Worm (Caenorhabditis elegans) whole organism, L2 larva: ENCODE data around the gene F46B3.14.

ENCODE experiments used
- C34F6.9 ChIP-seq: fragments of 150-350 bp; optimal IDR thresholded peaks from 2 replicates; lab custom pipeline; 2014; ENCODE audit warnings: missing biosample characterization, missing genetic modification characterization
- R02D3.7 ChIP-seq: fragments of 150-350 bp; optimal IDR thresholded peaks from 2 replicates; lab custom pipeline; 2014; ENCODE audit warnings: missing biosample characterization, missing genetic modification characterization
- Y55F3AM.14 ChIP-seq: fragments of 200-800 bp; sonication (Bioruptor generic); optimal IDR thresholded peaks from 2 replicates; lab custom pipeline; 2018; ENCODE audit warnings: mild to moderate bottlenecking, missing genetic modification characterization, missing compliant biosample characterization
- alr-1 ChIP-seq: fragments of 150-350 bp; optimal IDR thresholded peaks from 2 replicates; lab custom pipeline; 2014; ENCODE audit warnings: missing biosample characterization, missing genetic modification characterization
- ama-1 ChIP-seq: fragments of 150-350 bp; optimal IDR thresholded peaks from 2 replicates; lab custom pipeline; 2018; ENCODE audit warnings: inconsistent platforms
- blmp-1 ChIP-seq: sonication (generic microtip); optimal IDR thresholded peaks from 2 replicates; lab custom pipeline; 2017; ENCODE audit warnings: missing genetic modification characterization, mild to moderate bottlenecking, missing compliant biosample characterization, antibody characterized with exemption, moderate library complexity; ENCODE audit not compliant: insufficient read depth
- ceh-16 ChIP-seq: fragments of 150-350 bp; optimal IDR thresholded peaks from 2 replicates; lab custom pipeline; 2014; ENCODE audit warnings: missing biosample characterization, missing genetic modification characterization
- ceh-82 ChIP-seq: fragments of 150-350 bp; optimal IDR thresholded peaks from 2 replicates; lab custom pipeline; 2014; ENCODE audit warnings: missing biosample characterization, missing genetic modification characterization
- dmd-4 ChIP-seq: sonication (generic microtip); optimal IDR thresholded peaks from 2 replicates; lab custom pipeline; 2017; ENCODE audit warnings: missing biosample characterization, missing genetic modification characterization
- elt-1 ChIP-seq: fragments of 150-350 bp; optimal IDR thresholded peaks from 2 replicates; lab custom pipeline; 2014; ENCODE audit warnings: missing biosample characterization, missing genetic modification characterization
- elt-3 ChIP-seq: sonication (generic microtip); optimal IDR thresholded peaks from 2 replicates; lab custom pipeline; 2017; ENCODE audit warnings: missing biosample characterization, missing genetic modification characterization
- fos-1 ChIP-seq: fragments of 150-350 bp; optimal IDR thresholded peaks from 2 replicates; lab custom pipeline; 2014; ENCODE audit warnings: missing biosample characterization, missing genetic modification characterization
- gmeb-1 ChIP-seq: fragments of 150-350 bp; optimal IDR thresholded peaks from 2 replicates; lab custom pipeline; 2014; ENCODE audit warnings: missing biosample characterization, missing genetic modification characterization
- lin-11 ChIP-seq: fragments of 150-350 bp; sonication (generic microtip); optimal IDR thresholded peaks from 2 replicates; lab custom pipeline; 2014; ENCODE audit warnings: missing biosample characterization, missing genetic modification characterization, inconsistent platforms, mixed read lengths
- lin-13 ChIP-seq: fragments of 150-350 bp; optimal IDR thresholded peaks from 2 replicates; lab custom pipeline; 2014; ENCODE audit warnings: missing biosample characterization, missing genetic modification reagents, missing genetic modification characterization
- lin-39 ChIP-seq: fragments of 150-350 bp; optimal IDR thresholded peaks from 2 replicates; lab custom pipeline; 2014; ENCODE audit warnings: missing biosample characterization, missing genetic modification reagents, missing genetic modification characterization
- lsy-2 ChIP-seq, 2 experiments: fragments of 150-350 bp in 1 of 2; sonication (generic microtip) in 1 of 2; optimal IDR thresholded peaks; 2 replicates each; lab custom pipeline; 2014 to 2017; ENCODE audit warnings: missing biosample characterization in 2 of 2, missing genetic modification characterization in 2 of 2
- mab-5 ChIP-seq: fragments of 150-350 bp; optimal IDR thresholded peaks from 2 replicates; lab custom pipeline; 2014; ENCODE audit warnings: missing biosample characterization, missing genetic modification characterization
- mbf-1 ChIP-seq: sonication (generic microtip); optimal IDR thresholded peaks from 2 replicates; lab custom pipeline; 2017; ENCODE audit warnings: missing biosample characterization, missing genetic modification characterization
- mdl-1 ChIP-seq, 2 experiments: fragments of 150-350 bp in 1 of 2; sonication (generic microtip) in 1 of 2; optimal IDR thresholded peaks; 2 replicates each; lab custom pipeline; 2017; ENCODE audit warnings: missing biosample characterization in 2 of 2, missing genetic modification characterization in 2 of 2
- nhr-10 ChIP-seq: sonication (generic microtip); optimal IDR thresholded peaks from 2 replicates; lab custom pipeline; 2017; ENCODE audit warnings: missing biosample characterization, missing genetic modification characterization
- nhr-11 ChIP-seq: fragments of 150-350 bp; optimal IDR thresholded peaks from 2 replicates; lab custom pipeline; 2014; ENCODE audit warnings: missing biosample characterization, missing genetic modification characterization
- nhr-12 ChIP-seq: fragments of 150-350 bp; optimal IDR thresholded peaks from 2 replicates; lab custom pipeline; 2014; ENCODE audit warnings: missing biosample characterization, missing genetic modification characterization
- nhr-129 ChIP-seq: fragments of 150-350 bp; optimal IDR thresholded peaks from 2 replicates; lab custom pipeline; 2014; ENCODE audit warnings: missing biosample characterization, missing genetic modification characterization
- nhr-21 ChIP-seq: fragments of 150-350 bp; optimal IDR thresholded peaks from 2 replicates; lab custom pipeline; 2014; ENCODE audit warnings: missing biosample characterization, missing genetic modification characterization
- nhr-23 ChIP-seq: fragments of 150-350 bp; optimal IDR thresholded peaks from 2 replicates; lab custom pipeline; 2014; ENCODE audit warnings: missing biosample characterization, missing genetic modification reagents, missing genetic modification characterization
- nhr-6 ChIP-seq: fragments of 150-350 bp; optimal IDR thresholded peaks from 2 replicates; lab custom pipeline; 2014; ENCODE audit warnings: missing biosample characterization, missing genetic modification characterization
- peb-1 ChIP-seq: fragments of 150-350 bp; optimal IDR thresholded peaks from 2 replicates; lab custom pipeline; 2014; ENCODE audit warnings: missing biosample characterization, missing genetic modification characterization
- sem-4 ChIP-seq: fragments of 150-350 bp; optimal IDR thresholded peaks from 2 replicates; lab custom pipeline; 2014; ENCODE audit warnings: missing biosample characterization, missing genetic modification reagents, missing genetic modification characterization
- skn-1 ChIP-seq: sonication (generic microtip); optimal IDR thresholded peaks from 2 replicates; lab custom pipeline; 2017; ENCODE audit warnings: missing biosample characterization, missing genetic modification characterization
- sma-3 ChIP-seq: sonication (generic microtip); optimal IDR thresholded peaks from 2 replicates; lab custom pipeline; 2016; ENCODE audit warnings: missing genetic modification reagents, missing genetic modification characterization, missing compliant biosample characterization
- sma-9 ChIP-seq, 2 experiments: fragments of 150-350 bp in 1 of 2; sonication (generic microtip) in 1 of 2; optimal IDR thresholded peaks; 2 replicates each; lab custom pipeline; 2014 to 2016; ENCODE audit warnings: missing genetic modification characterization in 2 of 2, mild to moderate bottlenecking in 1 of 2, missing biosample characterization in 1 of 2, missing compliant biosample characterization in 1 of 2, missing genetic modification reagents in 1 of 2, moderate library complexity in 1 of 2
- snpc-4 ChIP-seq: fragments of 150-350 bp; optimal IDR thresholded peaks from 2 replicates; lab custom pipeline; 2014; ENCODE audit warnings: missing biosample characterization, missing genetic modification characterization
- unc-62 ChIP-seq: fragments of 150-350 bp; optimal IDR thresholded peaks from 2 replicates; lab custom pipeline; 2014; ENCODE audit warnings: missing biosample characterization, missing genetic modification reagents, missing genetic modification characterization
- zag-1 ChIP-seq: fragments of 150-350 bp; optimal IDR thresholded peaks from 2 replicates; lab custom pipeline; 2014; ENCODE audit warnings: missing biosample characterization, missing genetic modification characterization
- ztf-1 ChIP-seq: fragments of 200-800 bp; sonication (Bioruptor generic); conservative IDR thresholded peaks from 2 replicates; pipeline ENCODE4 v1.3.6; 2022; ENCODE audit warnings: missing genetic modification characterization, missing compliant biosample characterization
- ztf-11 ChIP-seq: sonication (generic microtip); optimal IDR thresholded peaks from 2 replicates; lab custom pipeline; 2017; ENCODE audit warnings: missing biosample characterization, missing genetic modification characterization
- ztf-4 ChIP-seq: fragments of 150-350 bp; optimal IDR thresholded peaks from 2 replicates; lab custom pipeline; 2014; ENCODE audit warnings: missing biosample characterization, missing genetic modification characterization

The F46B3.14 gene

ce11 chrV:20631255-20631654 is at the start of gene F46B3.14:
Gene F46B3.14, minus strand, starts transcription at chrV:20631355.
- TF ChIP-seq nhr-12 (tag; lab: Kevin White, UChicago) (no peak), fos-1 (tag; lab: Kevin White, UChicago) (no peak), sma-3 (no peak), nhr-11 (no peak), C34F6.9 (tag; lab: Kevin White, UChicago) (no peak), nhr-129 (tag; lab: Kevin White, UChicago) (no peak), lsy-2 (tag; optimal IDR thresholded peaks at IDR 0.05; lab: Kevin White, UChicago) (no peak), mab-5 (tag; lab: Kevin White, UChicago) (no peak), sem-4 (tag; lab: Kevin White, UChicago) (no peak), ceh-16 (tag; lab: Kevin White, UChicago) (no peak), lin-39 (tag; lab: Kevin White, UChicago) (no peak), unc-62 (GFP tag; lab: Kevin White, UChicago) (no peak)

DNA sequence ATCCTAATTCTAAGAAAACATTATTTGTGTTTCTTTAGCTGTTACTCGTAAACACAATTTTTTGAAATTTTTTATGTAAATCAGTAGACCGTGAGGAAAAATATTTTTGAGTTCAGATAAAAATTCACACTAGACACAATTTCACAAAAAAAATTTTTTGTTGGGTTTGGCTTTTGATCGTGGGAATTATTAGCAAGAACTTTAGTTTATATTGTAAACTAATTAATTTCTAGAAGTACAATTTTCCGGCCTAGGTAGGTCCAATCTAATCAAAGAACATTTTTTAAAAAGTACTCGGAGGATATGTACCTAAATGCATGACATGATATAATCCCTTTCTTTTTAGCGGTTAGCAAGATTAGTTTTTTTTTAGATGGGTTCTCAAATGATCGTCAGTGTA is 49.0 kb upstream of the F46B3.14 start:
- TF ChIP-seq nhr-12 (tag; lab: Kevin White, UChicago) (no peak), alr-1 (no peak), dmd-4 (tag; lab: Kevin White, UChicago) (no peak), nhr-6 (no peak), lin-13 (GFP tag; lab: Kevin White, UChicago) (no peak), nhr-11 (no peak), mdl-1 (tag; optimal IDR thresholded peaks at IDR 0.05; lab: Kevin White, UChicago) (no peak), Y55F3AM.14 (GFP tag; lab: Kevin White, UChicago) (no peak), skn-1 (no peak), ztf-1 (no peak), elt-1 (no peak), snpc-4 (tag; lab: Kevin White, UChicago) (no peak), lsy-2 (tag; optimal IDR thresholded peaks at IDR 0.05; lab: Kevin White, UChicago) (no peak), R02D3.7 (tag; lab: Kevin White, UChicago) (no peak), zag-1 (tag; lab: Kevin White, UChicago) (no peak), ama-1 (lab: Kevin White, UChicago) (no peak), ceh-82 (no peak), mbf-1 (no peak), ztf-11 (tag; lab: Kevin White, UChicago) (no peak), nhr-10 (no peak)

- no peak for TF ChIP-seq sma-9 (GFP tag; optimal IDR thresholded peaks at IDR 0.05; lab: Kevin White, UChicago)
- TF ChIP-seq sma-9 (tag; optimal IDR thresholded peaks at IDR 0.05; lab: Kevin White, UChicago): no peak
- TF ChIP-seq ceh-16 (tag; lab: Kevin White, UChicago): no peak
- TF ChIP-seq lsy-2 (tag; optimal IDR thresholded peaks at IDR 0.05; lab: Kevin White, UChicago): no peak
- no peak for TF ChIP-seq lin-11 (tag; lab: Kevin White, UChicago)
- TF ChIP-seq gmeb-1 (tag; lab: Kevin White, UChicago): no peak
- no peak for TF ChIP-seq ztf-4 (tag; lab: Kevin White, UChicago)
- no peak for TF ChIP-seq nhr-23 (tag; lab: Kevin White, UChicago)
- no peak for TF ChIP-seq elt-3 (tag; lab: Kevin White, UChicago)
- TF ChIP-seq blmp-1: no peak
Measured at ce11 chrV:20670625-20671024, 39.5 kb upstream of the F46B3.14 start.

DNA sequence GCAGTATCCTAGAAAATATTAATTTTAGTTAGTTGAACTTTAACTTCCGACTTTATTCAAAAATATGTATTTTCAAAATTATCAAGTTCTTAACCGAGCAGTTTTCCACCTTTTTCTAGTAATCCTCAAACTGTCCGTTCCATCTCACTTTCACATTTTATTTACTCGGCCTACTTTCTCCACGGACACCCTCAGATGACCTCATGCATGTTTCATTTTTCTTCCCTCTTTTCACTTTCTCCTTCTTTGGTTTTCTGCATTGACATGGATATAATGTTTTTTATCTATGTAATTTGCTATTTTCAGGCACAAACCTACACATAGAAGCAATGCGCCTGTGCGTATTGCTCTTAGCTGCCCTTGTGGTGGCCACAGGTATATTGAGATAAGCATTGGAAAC is 35.8 kb upstream of the F46B3.14 start, which contains the start of gene mlt-11:
Gene mlt-11, plus strand, starts transcription at position 301 of the 400 bp plus-strand sequence.
- TF ChIP-seq peb-1 (tag; lab: Kevin White, UChicago) (no peak), nhr-129 (tag; lab: Kevin White, UChicago) (no peak), blmp-1 (peak; percentile 26)

DNA sequence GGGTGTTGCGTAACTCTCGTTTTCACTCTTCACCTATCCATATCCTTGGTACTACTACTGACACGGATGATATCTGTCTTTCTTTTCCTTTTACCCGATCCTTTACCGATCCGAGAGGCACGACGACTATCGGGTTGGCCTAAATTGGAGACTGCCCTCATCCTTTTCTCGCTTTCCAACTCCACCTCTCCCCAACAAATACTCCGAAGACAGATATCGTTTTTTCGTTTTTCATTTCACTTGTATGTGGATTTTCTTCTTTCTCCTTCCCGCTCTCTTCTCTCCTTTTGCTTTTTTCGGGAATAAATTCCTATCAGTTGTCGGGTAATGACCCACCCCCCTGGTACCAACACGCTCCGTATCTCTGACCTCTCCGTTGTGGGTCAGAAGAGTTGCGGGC is 33.8 kb upstream of the F46B3.14 start:
- TF ChIP-seq nhr-21 (tag; lab: Kevin White, UChicago) (peak; percentile 31), blmp-1 (peak; percentile 11), elt-3 (tag; lab: Kevin White, UChicago) (no peak)
